Worm (Caenorhabditis elegans): Measurements from ENCODE around the gene str-69.

DNA sequence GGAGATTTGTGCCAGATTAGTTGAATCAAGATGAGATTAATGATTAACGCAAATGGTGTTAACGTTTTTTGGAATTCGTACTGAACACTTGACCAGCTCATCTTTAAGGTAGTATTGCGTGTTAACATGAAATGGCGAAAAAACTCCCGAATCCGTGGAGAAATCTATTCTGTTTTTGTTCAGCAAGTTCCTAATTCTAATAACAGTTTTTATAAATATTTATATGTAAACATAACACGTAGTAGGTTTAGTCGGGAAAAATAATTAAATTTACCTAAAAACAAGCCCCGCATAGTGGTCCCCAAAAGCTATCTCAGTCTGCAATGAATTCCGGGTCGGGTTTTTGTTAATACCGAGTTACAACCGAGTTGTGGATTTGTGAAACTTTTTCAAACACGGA, 46.7 kb downstream of the str-69 start, which contains the start of gene str-244:
- TF ChIP-seq lin-39 (tag; optimal IDR thresholded peaks at IDR 0.05) = no peak
- TF ChIP-seq elt-1 (tag; optimal IDR thresholded peaks at IDR 0.05) = no peak
- TF ChIP-seq zag-1 (tag; optimal IDR thresholded peaks at IDR 0.05) = no peak
- TF ChIP-seq unc-39 (tag; optimal IDR thresholded peaks at IDR 0.05) = no peak
- TF ChIP-seq nhr-77 (tag; optimal IDR thresholded peaks at IDR 0.05) = no peak
- TF ChIP-seq nhr-237 (tag; optimal IDR thresholded peaks at IDR 0.05) = no peak
- TF ChIP-seq nhr-23 (tag; optimal IDR thresholded peaks at IDR 0.05) = no peak
- no peak for TF ChIP-seq ztf-4 (tag; optimal IDR thresholded peaks at IDR 0.05)
- no peak for TF ChIP-seq lin-15B (tag; optimal IDR thresholded peaks at IDR 0.05)
- no peak for TF ChIP-seq ztf-11 (tag; optimal IDR thresholded peaks at IDR 0.05)
- no peak for TF ChIP-seq skn-1 (tag; optimal IDR thresholded peaks at IDR 0.05)
- no peak for TF ChIP-seq pqm-1 (tag; optimal IDR thresholded peaks at IDR 0.05)
- TF ChIP-seq ama-1 (optimal IDR thresholded peaks at IDR 0.05) = no peak
